Fruit fly (Drosophila melanogaster) whole organism, embryonic: ENCODE data around the gene p-cup.

Experiments
- Asciz ChIP-seq: fragments of 200-800 bp; sonication (Bioruptor generic); optimal IDR thresholded peaks from 2 replicates; lab custom pipeline; 2017; ENCODE audit warnings: missing biosample characterization, mild to moderate bottlenecking, missing genetic modification characterization, missing genetic modification reagents
- Bdp1 ChIP-seq: fragments of 200-800 bp; sonication (Bioruptor generic); optimal IDR thresholded peaks from 3 replicates; lab custom pipeline; 2016; ENCODE audit warnings: missing biosample characterization, missing genetic modification characterization
- Blimp-1 ChIP-seq: fragments of 200-800 bp; sonication (Bioruptor generic); optimal IDR thresholded peaks from 3 replicates; lab custom pipeline; 2018; ENCODE audit warnings: missing biosample characterization, missing genetic modification characterization, mild to moderate bottlenecking, moderate library complexity, missing genetic modification reagents
- CG10274 ChIP-seq: fragments of 200-800 bp; sonication (Bioruptor generic); optimal IDR thresholded peaks from 3 replicates; lab custom pipeline; 2017; ENCODE audit warnings: missing biosample characterization, mild to moderate bottlenecking, missing genetic modification characterization
- CG12942 ChIP-seq: fragments of 200-800 bp; sonication (Bioruptor generic); optimal IDR thresholded peaks from 3 replicates; lab custom pipeline; 2016; ENCODE audit warnings: missing biosample characterization, missing genetic modification characterization
- CG13296 ChIP-seq: fragments of 200-800 bp; sonication (Bioruptor generic); optimal IDR thresholded peaks from 3 replicates; lab custom pipeline; 2018; ENCODE audit warnings: missing biosample characterization, mild to moderate bottlenecking, missing genetic modification characterization
- CG14014 ChIP-seq: fragments of 200-800 bp; sonication (Bioruptor generic); IDR thresholded peaks from 2 replicates; pipeline ENCODE4 v1.3.6; 2022; ENCODE audit warnings: missing biosample characterization, missing genetic modification characterization
- CG14860 ChIP-seq: fragments of 200-800 bp; sonication (Bioruptor generic); IDR thresholded peaks from 3 replicates; pipeline ENCODE4 v1.3.6; 2022; ENCODE audit warnings: missing biosample characterization, missing genetic modification characterization; ENCODE audit not compliant: partially characterized antibody
- CG15269 ChIP-seq: fragments of 200-800 bp; sonication (Bioruptor generic); optimal IDR thresholded peaks from 2 replicates; lab custom pipeline; 2018; ENCODE audit warnings: missing biosample characterization, mild to moderate bottlenecking, missing genetic modification characterization, moderate library complexity
- CG15514 ChIP-seq: fragments of 200-800 bp; sonication (Bioruptor generic); optimal IDR thresholded peaks from 3 replicates; lab custom pipeline; 2017; ENCODE audit warnings: missing biosample characterization, missing genetic modification characterization, mild to moderate bottlenecking, moderate library complexity, missing genetic modification reagents
- CG2199 ChIP-seq: fragments of 200-800 bp; sonication (Bioruptor generic); IDR thresholded peaks from 3 replicates; pipeline ENCODE4 v1.3.6; 2022; ENCODE audit warnings: missing biosample characterization, missing genetic modification characterization
- CG2202 ChIP-seq: fragments of 200-800 bp; sonication (Bioruptor generic); optimal IDR thresholded peaks from 2 replicates; lab custom pipeline; 2018; ENCODE audit warnings: missing biosample characterization, mild to moderate bottlenecking, missing genetic modification characterization
- CG31388 ChIP-seq: fragments of 200-800 bp; sonication (Bioruptor generic); optimal IDR thresholded peaks from 2 replicates; lab custom pipeline; 2016; ENCODE audit warnings: missing biosample characterization, missing genetic modification characterization
- CG3726 ChIP-seq: fragments of 200-800 bp; sonication (Bioruptor generic); IDR thresholded peaks from 3 replicates; pipeline ENCODE4, ENCODE4 v1.3.6; 2022; ENCODE audit warnings: missing biosample characterization, missing genetic modification characterization
- CG6654 ChIP-seq: fragments of 200-800 bp; sonication (Bioruptor generic); optimal IDR thresholded peaks from 2 replicates; lab custom pipeline; 2017; ENCODE audit warnings: missing biosample characterization, mild to moderate bottlenecking, missing genetic modification characterization
- CG6791 ChIP-seq: fragments of 200-800 bp; sonication (Bioruptor generic); IDR thresholded peaks from 3 replicates; pipeline ENCODE4 v1.3.6; 2022; ENCODE audit warnings: missing biosample characterization, missing genetic modification characterization; ENCODE audit not compliant: partially characterized antibody
- CG6854 ChIP-seq: fragments of 200-800 bp; sonication (Bioruptor generic); optimal IDR thresholded peaks from 3 replicates; lab custom pipeline; 2017; ENCODE audit warnings: missing biosample characterization, mild to moderate bottlenecking, missing genetic modification characterization
- CG7786 ChIP-seq: fragments of 200-800 bp; sonication (Bioruptor generic); optimal IDR thresholded peaks from 2 replicates; lab custom pipeline; 2016; ENCODE audit warnings: missing biosample characterization, missing genetic modification characterization
- CG8388 ChIP-seq: fragments of 200-800 bp; sonication (Bioruptor generic); optimal IDR thresholded peaks from 2 replicates; lab custom pipeline; 2019; ENCODE audit warnings: missing biosample characterization, mild to moderate bottlenecking, missing genetic modification characterization, moderate library complexity
- CTCF ChIP-seq: fragments of 200-800 bp; sonication (Bioruptor generic); optimal IDR thresholded peaks from 2 replicates; lab custom pipeline; 2017; ENCODE audit warnings: missing biosample characterization, mild to moderate bottlenecking, missing genetic modification characterization, moderate library complexity
- Dp ChIP-seq: fragments of 200-800 bp; sonication (Bioruptor generic); optimal IDR thresholded peaks from 2 replicates; lab custom pipeline; 2018; ENCODE audit warnings: missing biosample characterization, mild to moderate bottlenecking, missing genetic modification characterization, moderate library complexity
- E2f2 ChIP-seq: fragments of 200-800 bp; sonication (Bioruptor generic); IDR thresholded peaks from 2 replicates; pipeline ENCODE4 v1.3.6; 2022; ENCODE audit warnings: missing biosample characterization, missing genetic modification characterization
- PHDP ChIP-seq: fragments of 200-800 bp; sonication (Bioruptor generic); optimal IDR thresholded peaks from 3 replicates; lab custom pipeline; 2018; ENCODE audit warnings: missing biosample characterization, mild to moderate bottlenecking, missing genetic modification characterization, moderate library complexity
- Pdp1 ChIP-seq, 2 experiments: fragments of 200-800 bp; sonication (Bioruptor generic); optimal IDR thresholded peaks; 3 replicates each; lab custom pipeline; 2016; ENCODE audit warnings: missing biosample characterization in 2 of 2, missing genetic modification characterization in 2 of 2, mild to moderate bottlenecking in 1 of 2, moderate library complexity in 1 of 2
- Ravus ChIP-seq: fragments of 200-800 bp; sonication (Bioruptor generic); IDR thresholded peaks from 2 replicates; pipeline ENCODE4 v1.3.6; 2022; ENCODE audit warnings: missing biosample characterization, missing genetic modification characterization
- Taf1 ChIP-seq: fragments of 200-800 bp; sonication (Bioruptor generic); IDR thresholded peaks from 2 replicates; pipeline ENCODE4 v1.3.6; 2022; ENCODE audit warnings: missing biosample characterization, missing genetic modification characterization
- abd-A ChIP-seq: fragments of 200-800 bp; sonication (Bioruptor generic); optimal IDR thresholded peaks from 3 replicates; lab custom pipeline; 2019; ENCODE audit warnings: missing biosample characterization, mild to moderate bottlenecking, missing genetic modification characterization, moderate library complexity
- bbx ChIP-seq: fragments of 200-800 bp; sonication (Bioruptor generic); IDR thresholded peaks from 2 replicates; pipeline ENCODE4 v1.3.6; 2022; ENCODE audit warnings: missing biosample characterization, missing genetic modification characterization; ENCODE audit not compliant: partially characterized antibody
- cad ChIP-seq: fragments of >200 bp; optimal IDR thresholded peaks from 2 replicates; lab custom pipeline; 2017; ENCODE audit warnings: missing biosample characterization, missing genetic modification characterization
- chif ChIP-seq, 2 experiments: fragments of 200-800 bp; sonication (Bioruptor generic); optimal IDR thresholded peaks; 3 replicates each; lab custom pipeline; 2016; ENCODE audit warnings: missing biosample characterization in 2 of 2, missing genetic modification characterization in 2 of 2
- crol ChIP-seq: fragments of 200-800 bp; sonication (Bioruptor generic); IDR thresholded peaks from 2 replicates; pipeline ENCODE4 v1.3.6; 2022; ENCODE audit warnings: missing biosample characterization, missing genetic modification characterization
- gro ChIP-seq: fragments of 200-800 bp; sonication (Bioruptor generic); optimal IDR thresholded peaks from 2 replicates; lab custom pipeline; 2016; ENCODE audit warnings: missing biosample characterization, missing genetic modification characterization
- gsb-n ChIP-seq: fragments of 200-800 bp; sonication (Bioruptor generic); optimal IDR thresholded peaks from 3 replicates; lab custom pipeline; 2018; ENCODE audit warnings: missing biosample characterization, mild to moderate bottlenecking, missing genetic modification characterization
- kni ChIP-seq: fragments of 200-800 bp; sonication (Bioruptor generic); optimal IDR thresholded peaks from 3 replicates; lab custom pipeline; 2017; ENCODE audit warnings: mild to moderate bottlenecking, missing biosample characterization, missing genetic modification reagents, missing genetic modification characterization
- knrl ChIP-seq: fragments of 200-800 bp; sonication (Bioruptor generic); IDR thresholded peaks from 3 replicates; pipeline ENCODE4 v1.3.6; 2022; ENCODE audit warnings: missing biosample characterization, missing genetic modification characterization; ENCODE audit not compliant: partially characterized antibody
- pan ChIP-seq, 4 experiments: fragments of >200 bp in 3 of 4; fragments of 200-800 bp in 1 of 4; sonication (Bioruptor generic) in 1 of 4; optimal IDR thresholded peaks in 3 of 4; IDR thresholded peaks in 1 of 4; 2 replicates each; pipeline versions ENCODE4 v1.3.6 to Lab custom; 2017 to 2022; ENCODE audit warnings: missing biosample characterization in 2 of 4, missing genetic modification characterization in 2 of 4, mixed read lengths in 1 of 4
- pita ChIP-seq: fragments of 200-800 bp; sonication (Bioruptor generic); optimal IDR thresholded peaks from 2 replicates; lab custom pipeline; 2017; ENCODE audit warnings: missing biosample characterization, mild to moderate bottlenecking, missing genetic modification characterization
- pnt ChIP-seq: fragments of 200-800 bp; sonication (Bioruptor generic); optimal IDR thresholded peaks from 3 replicates; lab custom pipeline; 2016; ENCODE audit warnings: missing biosample characterization, missing genetic modification characterization
- pzg ChIP-seq: fragments of 200-800 bp; sonication (Bioruptor generic); optimal IDR thresholded peaks from 3 replicates; lab custom pipeline; 2018; ENCODE audit warnings: missing biosample characterization, mild to moderate bottlenecking, missing genetic modification characterization, moderate library complexity
- ssp ChIP-seq: fragments of 200-800 bp; sonication (Bioruptor generic); IDR thresholded peaks from 2 replicates; pipeline ENCODE4 v1.3.6; 2022; ENCODE audit warnings: missing biosample characterization, missing genetic modification characterization
- stwl ChIP-seq: fragments of 200-800 bp; sonication (Bioruptor generic); optimal IDR thresholded peaks from 3 replicates; lab custom pipeline; 2018; ENCODE audit warnings: missing biosample characterization, mild to moderate bottlenecking, missing genetic modification characterization, moderate library complexity
- trh ChIP-seq: fragments of 200-800 bp; sonication (Bioruptor generic); optimal IDR thresholded peaks from 2 replicates; lab custom pipeline; 2016; ENCODE audit warnings: missing biosample characterization, missing genetic modification characterization
- yki ChIP-seq: fragments of >200 bp; optimal IDR thresholded peaks from 3 replicates; lab custom pipeline; 2018
- zen2 ChIP-seq: fragments of 200-800 bp; sonication (Bioruptor generic); IDR thresholded peaks from 3 replicates; pipeline ENCODE4 v1.3.6; 2022; ENCODE audit warnings: missing biosample characterization, missing genetic modification characterization; ENCODE audit not compliant: partially characterized antibody
- zfh1 ChIP-seq: fragments of 200-800 bp; sonication (Bioruptor generic); IDR thresholded peaks from 3 replicates; pipeline ENCODE4 v1.3.6; 2022; ENCODE audit warnings: missing biosample characterization, missing genetic modification characterization

p-cup gene

dm6 chrX:17465523-17465922 is 16.9 kb upstream of the p-cup start (continued):
- TF ChIP-seq pan (optimal IDR thresholded peaks at IDR 0.05; lab: Kevin White, UChicago) (no peak), pan (GFP tag; optimal IDR thresholded peaks at IDR 0.05 in 1 of 2, IDR thresholded peaks at IDR 0.05 in 1 of 2) (peak in 1 of 2 experiments; percentile 23), gro (GFP tag; lab: Kevin White, UChicago) (no peak), CG15514 (peak; percentile 3), PHDP (tag; lab: Kevin White, UChicago) (no peak), CG8388 (GFP tag; lab: Kevin White, UChicago) (no peak), CG3726 (GFP tag; lab: Robert Waterston, UW) (no peak), abd-A (tag; lab: Kevin White, UChicago) (no peak), pzg (GFP tag; lab: Kevin White, UChicago) (no peak), CG12942 (GFP tag; lab: Kevin White, UChicago) (no peak), CG2202 (no peak), Blimp-1 (GFP tag; lab: Kevin White, UChicago) (peak; percentile 24), CG15269 (tag; lab: Kevin White, UChicago) (no peak), Taf1 (GFP tag; lab: Robert Waterston, UW) (no peak), CG14014 (GFP tag; lab: Robert Waterston, UW) (peak; percentile 53; the same call in 1 of the 2 replicates), Asciz (GFP tag; lab: Kevin White, UChicago) (no peak), CG14860 (no peak), crol (GFP tag; lab: Robert Waterston, UW) (no peak), pnt (GFP tag; lab: Kevin White, UChicago) (peak; percentile 18), Bdp1 (GFP tag; lab: Kevin White, UChicago) (no peak), trh (no peak), kni (no peak), ssp (GFP tag; lab: Robert Waterston, UW) (no peak), chif (GFP tag; optimal IDR thresholded peaks at IDR 0.05; lab: Kevin White, UChicago) (peak in 1 of 2 experiments; percentile 6), CG13296 (GFP tag; lab: Kevin White, UChicago) (no peak), CG6791 (GFP tag; lab: Robert Waterston, UW) (no peak), CG31388 (GFP tag; lab: Kevin White, UChicago) (no peak), zfh1 (GFP tag; lab: Robert Waterston, UW) (peak; percentile 57; the same call in 2 of the 3 replicates), Ravus (GFP tag; lab: Robert Waterston, UW) (no peak)

dm6 chrX:17455829-17456460 is 7.4 kb upstream of the p-cup start:
- TF ChIP-seq pita (GFP tag; lab: Kevin White, UChicago): peak; percentile 17
- TF ChIP-seq yki: no peak
- TF ChIP-seq gsb-n (tag; lab: Kevin White, UChicago): no peak
- TF ChIP-seq cad (GFP tag; lab: Kevin White, UChicago): peak; percentile 60
- peak; percentile 73 for TF ChIP-seq Dp (GFP tag; lab: Kevin White, UChicago)
- peak; percentile 87 for TF ChIP-seq E2f2
- peak in 1 of 2 experiments; percentile 27 for TF ChIP-seq Pdp1 (GFP tag; optimal IDR thresholded peaks at IDR 0.05; lab: Kevin White, UChicago)
- TF ChIP-seq CG2199: peak; percentile 20; the same call in 1 of the 3 replicates
- peak; percentile 99 for TF ChIP-seq CG6654
- peak; percentile 43 for TF ChIP-seq CTCF (GFP tag; lab: Kevin White, UChicago)
- TF ChIP-seq bbx (GFP tag; lab: Robert Waterston, UW): 0 out of 2 replicates have a peak, but pooled peaks have one; percentile 22
- peak; percentile 58 for TF ChIP-seq stwl (tag; lab: Kevin White, UChicago)
- 0 out of 3 replicates have a peak, but pooled peaks have one; percentile 26 for TF ChIP-seq knrl (GFP tag; lab: Robert Waterston, UW)
- TF ChIP-seq CG6854 (GFP tag; lab: Kevin White, UChicago): peak; percentile 4
- TF ChIP-seq CG7786 (GFP tag; lab: Kevin White, UChicago): no peak
- no peak for TF ChIP-seq CG10274
- no peak for TF ChIP-seq zen2 (GFP tag; lab: Robert Waterston, UW)
